Worm (Caenorhabditis elegans) whole organism, L4 larva: ENCODE results near the gene F44E5.2.

ENCODE experiments used
- R02D3.7 ChIP-seq: fragments of 150-350 bp; sonication (generic microtip); optimal IDR thresholded peaks from 3 replicates; lab custom pipeline; 2014; ENCODE audit warnings: missing biosample characterization, missing genetic modification characterization
- T20F7.1 ChIP-seq: fragments of 200-800 bp; sonication (Bioruptor generic); optimal IDR thresholded peaks from 2 replicates; lab custom pipeline; 2018; ENCODE audit warnings: mild to moderate bottlenecking, missing genetic modification characterization, missing compliant biosample characterization
- aha-1 ChIP-seq: fragments of 150-350 bp; peaks from one replicate; lab custom pipeline; 2014; ENCODE audit warnings: missing biosample characterization, missing genetic modification characterization
- ceh-20 ChIP-seq: fragments of 200-800 bp; sonication (Bioruptor generic); IDR thresholded peaks from 2 replicates; pipeline ENCODE4 v1.3.6; 2022; ENCODE audit warnings: missing genetic modification reagents, missing genetic modification characterization, missing compliant biosample characterization
- ceh-44 ChIP-seq: fragments of 200-800 bp; sonication (Bioruptor generic); IDR thresholded peaks from 2 replicates; pipeline ENCODE4 v1.3.6; 2022; ENCODE audit warnings: missing genetic modification reagents, missing genetic modification characterization, missing compliant biosample characterization
- ces-1 ChIP-seq: fragments of 150-350 bp; sonication (generic microtip); optimal IDR thresholded peaks from 4 replicates; lab custom pipeline; 2014; ENCODE audit warnings: missing biosample characterization, missing genetic modification reagents, missing genetic modification characterization
- cey-2 ChIP-seq: sonication (generic microtip); optimal IDR thresholded peaks from 3 replicates; lab custom pipeline; 2017; ENCODE audit warnings: missing genetic modification characterization, mild to moderate bottlenecking, missing compliant biosample characterization, antibody characterized with exemption, borderline replicate concordance; ENCODE audit not compliant: insufficient read depth
- daf-8 ChIP-seq: fragments of 200-800 bp; sonication (Bioruptor generic); IDR thresholded peaks from 2 replicates; pipeline ENCODE4 v1.3.6; 2022; ENCODE audit warnings: missing genetic modification characterization, missing compliant biosample characterization
- dmd-6 ChIP-seq: fragments of 200-800 bp; sonication (Bioruptor generic); IDR thresholded peaks from 2 replicates; pipeline ENCODE4 v1.3.6; 2022; ENCODE audit warnings: missing genetic modification reagents, missing genetic modification characterization, missing compliant biosample characterization
- dmd-8 ChIP-seq: fragments of 200-800 bp; sonication (Bioruptor generic); IDR thresholded peaks from 2 replicates; pipeline ENCODE4 v1.3.6; 2022; ENCODE audit warnings: missing genetic modification characterization, missing compliant biosample characterization
- dve-1 ChIP-seq: sonication (generic microtip); optimal IDR thresholded peaks from 2 replicates; lab custom pipeline; 2017; ENCODE audit warnings: antibody characterized with exemption, mild to moderate bottlenecking, missing genetic modification characterization, missing compliant biosample characterization; ENCODE audit not compliant: insufficient read depth
- gei-8 ChIP-seq: fragments of 200-800 bp; sonication (Bioruptor generic); optimal IDR thresholded peaks from 2 replicates; lab custom pipeline; 2018; ENCODE audit warnings: mild to moderate bottlenecking, missing genetic modification characterization, missing compliant biosample characterization
- hlh-11 ChIP-seq: fragments of 200-800 bp; sonication (Bioruptor generic); optimal IDR thresholded peaks from 2 replicates; lab custom pipeline; 2018; ENCODE audit warnings: mild to moderate bottlenecking, missing genetic modification characterization, missing compliant biosample characterization
- hlh-30 ChIP-seq: sonication (generic microtip); optimal IDR thresholded peaks from 2 replicates; lab custom pipeline; 2017; ENCODE audit warnings: antibody characterized with exemption, mild to moderate bottlenecking, missing genetic modification characterization, missing compliant biosample characterization; ENCODE audit not compliant: insufficient read depth
- jun-1 ChIP-seq: fragments of 150-350 bp; optimal IDR thresholded peaks from 2 replicates; lab custom pipeline; 2014; ENCODE audit warnings: missing biosample characterization, missing genetic modification reagents, missing genetic modification characterization
- lim-7 ChIP-seq: fragments of 200-800 bp; sonication (Bioruptor generic); IDR thresholded peaks from 2 replicates; pipeline ENCODE4 v1.3.6; 2022; ENCODE audit warnings: missing genetic modification characterization, missing compliant biosample characterization
- lin-13 ChIP-seq: fragments of 150-350 bp; optimal IDR thresholded peaks from 2 replicates; lab custom pipeline; 2014; ENCODE audit warnings: missing biosample characterization, missing genetic modification reagents, missing genetic modification characterization
- lin-29 ChIP-seq: fragments of 200-800 bp; sonication (Bioruptor generic); IDR thresholded peaks from 2 replicates; pipeline ENCODE4 v1.3.6; 2022; ENCODE audit warnings: missing genetic modification reagents, missing genetic modification characterization, missing compliant biosample characterization
- lir-3 ChIP-seq: sonication (generic microtip); optimal IDR thresholded peaks from 2 replicates; lab custom pipeline; 2016; ENCODE audit warnings: mild to moderate bottlenecking, missing genetic modification characterization, missing compliant biosample characterization
- lsy-2 ChIP-seq, 2 experiments: fragments of 150-350 bp in 1 of 2; sonication (generic microtip) in 1 of 2; optimal IDR thresholded peaks; 2 replicates each; lab custom pipeline; 2014 to 2017; ENCODE audit warnings: missing biosample characterization in 2 of 2, missing genetic modification characterization in 2 of 2
- madf-5 ChIP-seq, 2 experiments: fragments of 200-800 bp; sonication (Bioruptor generic); IDR thresholded peaks; 2 replicates each; pipeline ENCODE4 v1.3.6; 2022; ENCODE audit warnings: missing compliant biosample characterization in 2 of 2, missing genetic modification characterization in 2 of 2
- mdl-1 ChIP-seq, 2 experiments: fragments of 150-350 bp in 1 of 2; sonication (generic microtip) in 1 of 2; optimal IDR thresholded peaks; 2 replicates each; lab custom pipeline; 2014 to 2017; ENCODE audit warnings: missing biosample characterization in 2 of 2, missing genetic modification characterization in 2 of 2
- mep-1 ChIP-seq: fragments of 150-350 bp; sonication (generic microtip); optimal IDR thresholded peaks from 3 replicates; lab custom pipeline; 2014; ENCODE audit warnings: missing biosample characterization, missing genetic modification characterization
- mes-2 ChIP-seq: sonication (generic microtip); optimal IDR thresholded peaks from 2 replicates; lab custom pipeline; 2016; ENCODE audit warnings: missing genotype, mild to moderate bottlenecking, missing genetic modification characterization, missing compliant biosample characterization; ENCODE audit not compliant: poor library complexity, severe bottlenecking
- mxl-3 ChIP-seq: fragments of 200-800 bp; sonication (Bioruptor generic); optimal IDR thresholded peaks from 2 replicates; lab custom pipeline; 2018; ENCODE audit warnings: mild to moderate bottlenecking, missing genetic modification characterization, missing compliant biosample characterization
- nhr-102 ChIP-seq: sonication (generic microtip); optimal IDR thresholded peaks from 2 replicates; lab custom pipeline; 2016; ENCODE audit warnings: mild to moderate bottlenecking, missing genetic modification characterization, moderate library complexity, missing compliant biosample characterization
- nhr-111 ChIP-seq: fragments of 200-800 bp; sonication (Bioruptor generic); optimal IDR thresholded peaks from 2 replicates; lab custom pipeline; 2018; ENCODE audit warnings: mild to moderate bottlenecking, missing genetic modification characterization, missing compliant biosample characterization
- nhr-25 ChIP-seq: sonication (generic microtip); optimal IDR thresholded peaks from 2 replicates; lab custom pipeline; 2017; ENCODE audit warnings: missing genetic modification characterization, mild to moderate bottlenecking, missing compliant biosample characterization, antibody characterized with exemption, moderate library complexity, borderline replicate concordance; ENCODE audit not compliant: insufficient read depth
- nhr-28 ChIP-seq: fragments of 150-350 bp; optimal IDR thresholded peaks from 2 replicates; lab custom pipeline; 2014; ENCODE audit warnings: missing biosample characterization, missing genetic modification characterization
- nhr-48 ChIP-seq: sonication (generic microtip); optimal IDR thresholded peaks from 2 replicates; lab custom pipeline; 2016; ENCODE audit warnings: mild to moderate bottlenecking, missing genetic modification characterization, missing compliant biosample characterization
- pqm-1 ChIP-seq: sonication (generic microtip); optimal IDR thresholded peaks from 2 replicates; lab custom pipeline; 2017; ENCODE audit warnings: missing biosample characterization, missing genetic modification characterization
- rbr-2 ChIP-seq: sonication (generic microtip); optimal IDR thresholded peaks from 2 replicates; lab custom pipeline; 2016; ENCODE audit warnings: missing genotype, missing genetic modification characterization, missing compliant biosample characterization
- spr-1 ChIP-seq: sonication (generic microtip); optimal IDR thresholded peaks from 2 replicates; lab custom pipeline; 2016; ENCODE audit warnings: mild to moderate bottlenecking, missing genetic modification characterization, missing compliant biosample characterization
- tra-1 ChIP-seq: fragments of 200-800 bp; sonication (Bioruptor generic); IDR thresholded peaks from 2 replicates; pipeline ENCODE4 v1.3.6; 2022; ENCODE audit warnings: missing genetic modification reagents, missing genetic modification characterization, missing compliant biosample characterization
- unc-62 ChIP-seq, 3 experiments: fragments of 150-350 bp in 1 of 3; sonication (generic microtip); optimal IDR thresholded peaks in 2 of 3; peaks in 1 of 3; 1 replicate in 1 of 3; 2 replicates in 2 of 3; lab custom pipeline; 2014 to 2017; ENCODE audit warnings: missing biosample characterization in 3 of 3, missing genetic modification characterization in 3 of 3, missing genetic modification reagents in 3 of 3, missing genotype in 1 of 3
- zag-1 ChIP-seq: fragments of 150-350 bp; optimal IDR thresholded peaks from 2 replicates; lab custom pipeline; 2014; ENCODE audit warnings: missing biosample characterization, missing genetic modification characterization
- zfp-2 ChIP-seq: sonication (generic microtip); optimal IDR thresholded peaks from 2 replicates; lab custom pipeline; 2016; ENCODE audit warnings: mild to moderate bottlenecking, missing genetic modification characterization, missing compliant biosample characterization
- zfp-3 ChIP-seq: fragments of 200-800 bp; sonication (Bioruptor generic); conservative IDR thresholded peaks from 2 replicates; pipeline ENCODE4 v1.3.6; 2022; ENCODE audit warnings: missing genetic modification reagents, missing genetic modification characterization, missing compliant biosample characterization
- ztf-11 ChIP-seq: fragments of 150-350 bp; optimal IDR thresholded peaks from 2 replicates; lab custom pipeline; 2014; ENCODE audit warnings: missing biosample characterization, missing genetic modification characterization
- ztf-7 ChIP-seq: fragments of 150-350 bp; optimal IDR thresholded peaks from 2 replicates; lab custom pipeline; 2014; ENCODE audit warnings: missing biosample characterization, missing genetic modification characterization

F44E5.2 gene

ce11 chrII:11737347-11737746 lies 29.2 kb upstream of the F44E5.2 start:
- TF ChIP-seq lim-7 (GFP tag; lab: Robert Waterston, UW) (no peak), lsy-2 (tag; optimal IDR thresholded peaks at IDR 0.05; lab: Kevin White, UChicago) (peak in 1 of 2 experiments; percentile 32), hlh-30 (tag; lab: Kevin White, UChicago) (peak; percentile 39), dmd-8 (GFP tag; lab: Robert Waterston, UW) (no peak), spr-1 (tag; lab: Kevin White, UChicago) (peak; percentile 9), unc-62 (GFP tag; optimal IDR thresholded peaks at IDR 0.05 in 1 of 2; lab: Kevin White, UChicago) (peak in 1 of 2 experiments; percentile 79), unc-62 (tag; optimal IDR thresholded peaks at IDR 0.05; lab: Kevin White, UChicago) (no peak), cey-2 (tag; lab: Kevin White, UChicago) (no peak), hlh-11 (peak; percentile 33), aha-1 (tag; lab: Kevin White, UChicago) (peak; percentile 12), rbr-2 (tag; lab: Kevin White, UChicago) (no peak), mep-1 (tag; lab: Kevin White, UChicago) (peak; percentile 31), mxl-3 (GFP tag; lab: Kevin White, UChicago) (peak; percentile 49), nhr-28 (tag; lab: Kevin White, UChicago) (peak; percentile 48), mdl-1 (tag; optimal IDR thresholded peaks at IDR 0.05; lab: Kevin White, UChicago) (peak in 1 of 2 experiments; percentile 18)

- no peak for TF ChIP-seq nhr-25
- TF ChIP-seq lin-29 (GFP tag; lab: Robert Waterston, UW), result no peak
- peak in 1 of 2 experiments; percentile 1 for TF ChIP-seq unc-62 (GFP tag; optimal IDR thresholded peaks at IDR 0.05 in 1 of 2; lab: Kevin White, UChicago)
- TF ChIP-seq unc-62 (tag; optimal IDR thresholded peaks at IDR 0.05; lab: Kevin White, UChicago), result no peak
- TF ChIP-seq ztf-11 (tag; lab: Kevin White, UChicago), result no peak
- TF ChIP-seq zag-1 (tag; lab: Kevin White, UChicago), result no peak
- TF ChIP-seq nhr-111 (GFP tag; lab: Kevin White, UChicago), result no peak
- TF ChIP-seq nhr-48 (tag; lab: Kevin White, UChicago), result peak; percentile 21
- no peak for TF ChIP-seq jun-1 (tag; lab: Kevin White, UChicago)
- no peak for TF ChIP-seq R02D3.7
- peak; percentile 78 for TF ChIP-seq dmd-6
- peak; percentile 16 for TF ChIP-seq mes-2 (tag; lab: Kevin White, UChicago)
- peak; percentile 41 for TF ChIP-seq aha-1 (tag; lab: Kevin White, UChicago)
- no peak for TF ChIP-seq ztf-7 (tag; lab: Kevin White, UChicago)
- peak; percentile 59 for TF ChIP-seq hlh-11
- no peak for TF ChIP-seq ceh-44
- no peak for TF ChIP-seq T20F7.1 (GFP tag; lab: Kevin White, UChicago)
- no peak for TF ChIP-seq zfp-3
- no peak for TF ChIP-seq mep-1 (tag; lab: Kevin White, UChicago)
- TF ChIP-seq lin-13, result no peak
- no peak for TF ChIP-seq gei-8
- TF ChIP-seq lsy-2 (tag; optimal IDR thresholded peaks at IDR 0.05; lab: Kevin White, UChicago), result no peak
- no peak for TF ChIP-seq madf-5 (GFP tag; IDR thresholded peaks at IDR 0.05; lab: Robert Waterston, UW)
- TF ChIP-seq dve-1, result peak; percentile 38
- no peak for TF ChIP-seq zfp-2 (tag; lab: Kevin White, UChicago)
- TF ChIP-seq lir-3 (tag; lab: Kevin White, UChicago), result no peak
- TF ChIP-seq tra-1, result peak; percentile 9; the same call in 1 of the 2 replicates
- no peak for TF ChIP-seq ceh-20 (GFP tag; lab: Robert Waterston, UW)
- TF ChIP-seq nhr-28 (tag; lab: Kevin White, UChicago), result peak; percentile 74
- no peak for TF ChIP-seq nhr-102 (tag; lab: Kevin White, UChicago)
- TF ChIP-seq pqm-1 (tag; lab: Kevin White, UChicago), result peak; percentile 68
- no peak for TF ChIP-seq daf-8 (GFP tag; lab: Robert Waterston, UW)
- no peak for TF ChIP-seq ces-1
Observed at ce11 chrII:11739199-11739598, 27.4 kb upstream of the F44E5.2 start, which contains the start of gene ctsa-1.2. TSS of gene ctsa-1.2 (plus strand) at chrII:11739358.
